Worm (Caenorhabditis elegans) whole organism, mixed stage, embryonic: ENCODE measurements around the gene klp-13.
A peak's percentile ranks its signal among the peaks of the same experiment; 100 is the strongest.

Experiments
- M03D4.4 ChIP-seq: sonication (generic microtip); optimal IDR thresholded peaks from 2 replicates; lab custom pipeline; 2017; ENCODE audit warnings: mild to moderate bottlenecking, missing genetic modification characterization, missing compliant biosample characterization
- bed-3 ChIP-seq: fragments of 200-800 bp; sonication (Bioruptor generic); optimal IDR thresholded peaks from 3 replicates; lab custom pipeline; 2018; ENCODE audit warnings: mild to moderate bottlenecking, missing genetic modification characterization, moderate library complexity, missing compliant biosample characterization
- blmp-1 ChIP-seq: fragments of 150-350 bp; optimal IDR thresholded peaks from 2 replicates; lab custom pipeline; 2014; ENCODE audit warnings: missing biosample characterization, missing genetic modification characterization
- ceh-39 ChIP-seq: fragments of 150-350 bp; optimal IDR thresholded peaks from 2 replicates; lab custom pipeline; 2014; ENCODE audit warnings: missing biosample characterization, missing genetic modification characterization
- ceh-43 ChIP-seq: fragments of 200-800 bp; sonication (Bioruptor generic); optimal IDR thresholded peaks from 2 replicates; lab custom pipeline; 2018; ENCODE audit warnings: mild to moderate bottlenecking, missing genetic modification characterization, moderate library complexity, missing compliant biosample characterization
- cnd-1 ChIP-seq: fragments of 200-800 bp; sonication (Bioruptor generic); optimal IDR thresholded peaks from 2 replicates; lab custom pipeline; 2018; ENCODE audit warnings: mild to moderate bottlenecking, missing genetic modification characterization, missing compliant biosample characterization
- drap-1 ChIP-seq: fragments of 200-800 bp; sonication (Bioruptor generic); optimal IDR thresholded peaks from 3 replicates; lab custom pipeline; 2018; ENCODE audit warnings: mild to moderate bottlenecking, missing genetic modification characterization, missing compliant biosample characterization
- elt-1 ChIP-seq: sonication (generic microtip); optimal IDR thresholded peaks from 2 replicates; lab custom pipeline; 2017; ENCODE audit warnings: missing genetic modification characterization, mild to moderate bottlenecking, missing compliant biosample characterization, antibody characterized with exemption, moderate library complexity, borderline replicate concordance; ENCODE audit not compliant: insufficient read depth
- elt-3 ChIP-seq: fragments of 150-350 bp; optimal IDR thresholded peaks from 2 replicates; lab custom pipeline; 2014; ENCODE audit warnings: missing biosample characterization, missing genetic modification characterization
- flh-1 ChIP-seq: fragments of 200-800 bp; sonication (Bioruptor generic); optimal IDR thresholded peaks from 2 replicates; lab custom pipeline; 2018; ENCODE audit warnings: mild to moderate bottlenecking, missing genetic modification characterization, moderate library complexity, missing compliant biosample characterization
- ham-2 ChIP-seq: fragments of 200-800 bp; sonication (Bioruptor generic); optimal IDR thresholded peaks from 2 replicates; lab custom pipeline; 2018; ENCODE audit warnings: mild to moderate bottlenecking, missing genetic modification characterization, missing compliant biosample characterization
- hlh-1 ChIP-seq: fragments of 150-350 bp; optimal IDR thresholded peaks from 2 replicates; lab custom pipeline; 2014; ENCODE audit warnings: missing biosample characterization, missing genetic modification reagents, missing genetic modification characterization
- lin-13 ChIP-seq: fragments of 150-350 bp; optimal IDR thresholded peaks from 2 replicates; lab custom pipeline; 2014; ENCODE audit warnings: missing biosample characterization, missing genetic modification characterization
- lin-32 ChIP-seq: fragments of 200-800 bp; sonication (Bioruptor generic); optimal IDR thresholded peaks from 2 replicates; lab custom pipeline; 2018; ENCODE audit warnings: mild to moderate bottlenecking, missing genetic modification characterization, missing compliant biosample characterization
- lsy-2 ChIP-seq: fragments of 150-350 bp; optimal IDR thresholded peaks from 2 replicates; lab custom pipeline; 2014; ENCODE audit warnings: missing biosample characterization, missing genetic modification characterization
- mab-5 ChIP-seq: fragments of 150-350 bp; optimal IDR thresholded peaks from 2 replicates; lab custom pipeline; 2014; ENCODE audit warnings: missing biosample characterization, missing genetic modification characterization
- mep-1 ChIP-seq: fragments of 150-350 bp; optimal IDR thresholded peaks from 2 replicates; lab custom pipeline; 2017; ENCODE audit warnings: missing biosample characterization, missing genetic modification reagents, missing genetic modification characterization, inconsistent platforms
- mls-2 ChIP-seq: sonication (generic microtip); optimal IDR thresholded peaks from 2 replicates; lab custom pipeline; 2016; ENCODE audit warnings: mild to moderate bottlenecking, missing genetic modification characterization, moderate library complexity, missing compliant biosample characterization
- nhr-12 ChIP-seq: fragments of 150-350 bp; optimal IDR thresholded peaks from 2 replicates; lab custom pipeline; 2014; ENCODE audit warnings: missing biosample characterization, missing genetic modification characterization
- nhr-2 ChIP-seq: fragments of 150-350 bp; optimal IDR thresholded peaks from 2 replicates; lab custom pipeline; 2014; ENCODE audit warnings: missing biosample characterization, missing genetic modification characterization
- nhr-237 ChIP-seq: fragments of 150-350 bp; optimal IDR thresholded peaks from 2 replicates; lab custom pipeline; 2014; ENCODE audit warnings: missing biosample characterization, missing genetic modification characterization
- nhr-28 ChIP-seq: fragments of 150-350 bp; optimal IDR thresholded peaks from 2 replicates; lab custom pipeline; 2014; ENCODE audit warnings: missing biosample characterization, missing genetic modification characterization
- nhr-76 ChIP-seq: sonication (generic microtip); optimal IDR thresholded peaks from 2 replicates; lab custom pipeline; 2017; ENCODE audit warnings: missing biosample characterization, missing genetic modification characterization
- pha-4 ChIP-seq: fragments of 150-350 bp; optimal IDR thresholded peaks from 2 replicates; lab custom pipeline; 2018; ENCODE audit warnings: missing biosample characterization, missing genetic modification reagents, missing genetic modification characterization
- snpc-4 ChIP-seq: fragments of 150-350 bp; optimal IDR thresholded peaks from 2 replicates; lab custom pipeline; 2014; ENCODE audit warnings: missing biosample characterization, missing genetic modification characterization
- sptf-1 ChIP-seq: sonication (generic microtip); optimal IDR thresholded peaks from 2 replicates; lab custom pipeline; 2017; ENCODE audit warnings: mild to moderate bottlenecking, missing genetic modification characterization, moderate library complexity, missing compliant biosample characterization
- tbx-8 ChIP-seq: fragments of 200-800 bp; sonication (Bioruptor generic); optimal IDR thresholded peaks from 2 replicates; lab custom pipeline; 2018; ENCODE audit warnings: mild to moderate bottlenecking, missing genetic modification characterization, moderate library complexity, missing compliant biosample characterization
- unc-120 ChIP-seq: sonication (generic microtip); optimal IDR thresholded peaks from 2 replicates; lab custom pipeline; 2017; ENCODE audit warnings: missing genetic modification characterization, missing compliant biosample characterization; ENCODE audit not compliant: poor library complexity, severe bottlenecking
- unc-39 ChIP-seq: fragments of 150-350 bp; optimal IDR thresholded peaks from 2 replicates; lab custom pipeline; 2014; ENCODE audit warnings: missing biosample characterization, missing genetic modification characterization
- zip-8 ChIP-seq: fragments of 150-350 bp; optimal IDR thresholded peaks from 2 replicates; lab custom pipeline; 2014; ENCODE audit warnings: missing biosample characterization, missing genetic modification characterization
- ztf-11 ChIP-seq: fragments of 150-350 bp; optimal IDR thresholded peaks from 2 replicates; lab custom pipeline; 2014; ENCODE audit warnings: missing biosample characterization, missing genetic modification characterization

The klp-13 gene

ce11 chrX:5995613-5996206 is 10.9 kb downstream of the klp-13 start, which contains the start of gene inx-3:
Gene inx-3, plus strand, starts transcription at chrX:5996156.
- TF ChIP-seq nhr-2 (tag; lab: Kevin White, UChicago) = no peak
- TF ChIP-seq mls-2 = peak; percentile 44
- no peak for TF ChIP-seq mep-1 (tag; lab: Kevin White, UChicago)
- TF ChIP-seq flh-1 (GFP tag; lab: Kevin White, UChicago) = no peak
- peak; percentile 3 for TF ChIP-seq unc-120
- TF ChIP-seq ztf-11 (tag; lab: Kevin White, UChicago) = peak; percentile 67
- TF ChIP-seq nhr-28 (tag; lab: Kevin White, UChicago) = no peak
- no peak for TF ChIP-seq blmp-1 (tag; lab: Kevin White, UChicago)
- peak; percentile 18 for TF ChIP-seq ceh-39 (tag; lab: Kevin White, UChicago)
- TF ChIP-seq cnd-1 = peak; percentile 92
- TF ChIP-seq M03D4.4 (tag; lab: Kevin White, UChicago) = peak; percentile 38
- no peak for TF ChIP-seq mab-5 (tag; lab: Kevin White, UChicago)
- peak; percentile 28 for TF ChIP-seq drap-1 (GFP tag; lab: Kevin White, UChicago)
- no peak for TF ChIP-seq elt-1
- no peak for TF ChIP-seq ham-2
- peak; percentile 54 for TF ChIP-seq lin-32 (GFP tag; lab: Kevin White, UChicago)
- no peak for TF ChIP-seq ceh-43 (GFP tag; lab: Kevin White, UChicago)
- no peak for TF ChIP-seq bed-3 (GFP tag; lab: Kevin White, UChicago)
- TF ChIP-seq zip-8 (tag; lab: Kevin White, UChicago) = peak; percentile 20
- TF ChIP-seq, all 35 proteins: peak for 9

- TF ChIP-seq zip-8 (tag; lab: Kevin White, UChicago) = no peak
- no peak for TF ChIP-seq lsy-2 (tag; lab: Kevin White, UChicago)
- TF ChIP-seq nhr-76 (tag; lab: Kevin White, UChicago) = no peak
- no peak for TF ChIP-seq ztf-11 (tag; lab: Kevin White, UChicago)
- TF ChIP-seq ceh-43 (GFP tag; lab: Kevin White, UChicago) = no peak
- TF ChIP-seq cnd-1 = no peak
- no peak for TF ChIP-seq ham-2
- no peak for TF ChIP-seq bed-3 (GFP tag; lab: Kevin White, UChicago)
- no peak for TF ChIP-seq elt-3 (tag; lab: Kevin White, UChicago)
- TF ChIP-seq nhr-2 (tag; lab: Kevin White, UChicago) = no peak
- TF ChIP-seq, all 35 proteins: peak for 0
Observed at ce11 chrX:5999103-5999554, 14.3 kb downstream of the klp-13 start, which contains the start of gene F22F4.9. Gene F22F4.9, minus strand, starts transcription at chrX:5999504.

- TF ChIP-seq nhr-28 (tag; lab: Kevin White, UChicago) (no peak), nhr-237 (no peak), pha-4 (no peak), nhr-76 (tag; lab: Kevin White, UChicago) (no peak), snpc-4 (no peak), unc-39 (tag; lab: Kevin White, UChicago) (no peak), cnd-1 (no peak), lin-32 (GFP tag; lab: Kevin White, UChicago) (no peak), drap-1 (GFP tag; lab: Kevin White, UChicago) (no peak), sptf-1 (tag; lab: Kevin White, UChicago) (no peak), M03D4.4 (tag; lab: Kevin White, UChicago) (no peak), ceh-39 (tag; lab: Kevin White, UChicago) (no peak), elt-1 (no peak), mep-1 (tag; lab: Kevin White, UChicago) (no peak), mab-5 (tag; lab: Kevin White, UChicago) (no peak), hlh-1 (tag; lab: Kevin White, UChicago) (no peak)
- TF ChIP-seq, all 35 proteins: peak for 0
Observed at ce11 chrX:6001432-6001831, 16.6 kb downstream of the klp-13 start, which contains the start of gene F22F4.4. Gene F22F4.4, minus strand, starts transcription at chrX:6001532.

- no peak for TF ChIP-seq snpc-4
- TF ChIP-seq blmp-1 (tag; lab: Kevin White, UChicago) = no peak
- no peak for TF ChIP-seq ceh-39 (tag; lab: Kevin White, UChicago)
- TF ChIP-seq mep-1 (tag; lab: Kevin White, UChicago) = no peak
- TF ChIP-seq sptf-1 (tag; lab: Kevin White, UChicago) = no peak
- no peak for TF ChIP-seq unc-39 (tag; lab: Kevin White, UChicago)
- no peak for TF ChIP-seq lin-13
- TF ChIP-seq ham-2 = no peak
- TF ChIP-seq tbx-8 = no peak
Observed at ce11 chrX:6002479-6002878, 17.7 kb downstream of the klp-13 start.

ce11 chrX:6003853-6004252 is 19.1 kb downstream of the klp-13 start, which contains the start of gene sups-1:
Gene sups-1, plus strand, starts transcription at chrX:6004153.
- TF ChIP-seq nhr-237 (no peak), ham-2 (no peak), snpc-4 (no peak), ceh-43 (GFP tag; lab: Kevin White, UChicago) (no peak), bed-3 (GFP tag; lab: Kevin White, UChicago) (no peak), hlh-1 (tag; lab: Kevin White, UChicago) (no peak), ceh-39 (tag; lab: Kevin White, UChicago) (no peak), nhr-76 (tag; lab: Kevin White, UChicago) (no peak), blmp-1 (tag; lab: Kevin White, UChicago) (no peak), zip-8 (tag; lab: Kevin White, UChicago) (no peak), lin-13 (no peak), elt-3 (tag; lab: Kevin White, UChicago) (no peak), nhr-12 (no peak), nhr-2 (tag; lab: Kevin White, UChicago) (no peak)
